Fruit fly (Drosophila melanogaster): Measurements from ENCODE around the gene skd.

Gene skd

DNA sequence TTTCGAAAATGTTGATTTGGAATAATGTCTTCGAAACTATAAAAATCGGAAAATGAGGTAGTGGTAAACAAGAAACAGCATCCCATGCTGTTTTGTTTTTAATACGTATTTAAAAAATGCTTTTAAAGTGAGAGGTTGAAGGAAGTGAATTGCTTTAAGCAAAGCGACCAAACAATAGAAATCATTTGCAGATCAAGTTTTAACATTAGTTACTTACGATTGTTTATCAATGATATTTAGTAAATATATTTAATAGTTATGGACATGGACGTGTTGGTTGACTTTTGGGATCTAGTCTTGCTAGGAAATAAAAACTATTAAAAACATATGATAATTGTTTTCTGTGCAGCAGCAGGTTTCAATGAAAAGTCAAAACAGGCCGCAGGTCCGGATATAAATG is 29.1 kb upstream of the skd start (continued):
- TF ChIP-seq CG9876 (GFP tag; optimal IDR thresholded peaks at IDR 0.05) (no peak), CG10654 (GFP tag; optimal IDR thresholded peaks at IDR 0.05) (no peak), oc (tag; optimal IDR thresholded peaks at IDR 0.05) (no peak), psq (GFP tag; optimal IDR thresholded peaks at IDR 0.05) (no peak), kah (GFP tag; optimal IDR thresholded peaks at IDR 0.05) (no peak), trem (tag; optimal IDR thresholded peaks at IDR 0.05) (no peak), abd-A (tag; optimal IDR thresholded peaks at IDR 0.05) (no peak), CG18262 (tag; optimal IDR thresholded peaks at IDR 0.05) (peak; percentile 49), CG11093 (GFP tag; IDR thresholded peaks at IDR 0.05) (no peak), prd (optimal IDR thresholded peaks at IDR 0.05) (no peak), prd (GFP tag; IDR thresholded peaks at IDR 0.05) (no peak), Meics (GFP tag; optimal IDR thresholded peaks at IDR 0.05) (no peak), CrebB (tag; optimal IDR thresholded peaks at IDR 0.05) (no peak), D (optimal IDR thresholded peaks at IDR 0.05) (no peak), D (GFP tag; optimal IDR thresholded peaks at IDR 0.05) (peak; percentile 18), sob (GFP tag; IDR thresholded peaks at IDR 0.05) (no peak), CG8765 (GFP tag; IDR thresholded peaks at IDR 0.05) (no peak), HHEX (GFP tag; optimal IDR thresholded peaks at IDR 0.05) (peak; percentile 3), CG17186 (GFP tag; optimal IDR thresholded peaks at IDR 0.05) (no peak), CG10209 (GFP tag; optimal IDR thresholded peaks at IDR 0.05) (peak; percentile 16), CG10543 (GFP tag; optimal IDR thresholded peaks at IDR 0.05) (no peak), CG7556 (GFP tag; optimal IDR thresholded peaks at IDR 0.05) (peak; percentile 42), pros (GFP tag; optimal IDR thresholded peaks at IDR 0.05) (no peak), CG11723 (GFP tag; optimal IDR thresholded peaks at IDR 0.05) (no peak), schlank (tag; optimal IDR thresholded peaks at IDR 0.05) (no peak), CG13424 (tag; optimal IDR thresholded peaks at IDR 0.05) (peak; percentile 44), gem (tag; optimal IDR thresholded peaks at IDR 0.05) (peak; percentile 59), CG12391 (tag; optimal IDR thresholded peaks at IDR 0.05) (peak; percentile 6), Pdp1 (GFP tag; optimal IDR thresholded peaks at IDR 0.05) (no peak), vnd (GFP tag; IDR thresholded peaks at IDR 0.05; ENCODE audit: partially characterized antibody) (no peak), CG10565 (GFP tag; optimal IDR thresholded peaks at IDR 0.05) (no peak), CG11504 (tag; optimal IDR thresholded peaks at IDR 0.05) (peak; percentile 69), eve (GFP tag; optimal IDR thresholded peaks at IDR 0.05) (peak in 1 of 2 experiments; percentile 61)

DNA sequence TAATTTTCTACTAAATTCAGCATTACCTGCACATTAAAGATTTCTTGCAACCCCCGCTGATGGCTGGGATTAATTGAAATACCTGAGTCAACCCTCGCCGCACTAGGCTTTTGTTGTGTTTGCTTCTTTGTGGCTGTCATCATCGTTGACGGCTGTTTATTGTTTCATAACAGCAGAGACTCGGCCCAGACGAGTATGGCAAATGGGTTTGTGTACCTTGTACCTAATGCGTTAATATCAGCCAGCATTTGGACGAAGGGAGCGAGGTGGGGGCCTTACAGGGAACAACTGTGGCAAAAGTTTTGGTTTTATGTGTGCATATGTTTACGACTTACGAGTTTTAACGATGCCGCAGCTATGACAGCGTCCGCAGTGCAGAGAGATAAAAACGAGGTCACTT is 28.6 kb upstream of the skd start:
- peak; percentile 65; the same call in 2 of the 3 replicates for TF ChIP-seq CG11456 (GFP tag; IDR thresholded peaks at IDR 0.05)
- no peak for TF ChIP-seq CG6654 (GFP tag; optimal IDR thresholded peaks at IDR 0.05)
- no peak for TF ChIP-seq hkb (optimal IDR thresholded peaks at IDR 0.05)
- 0 out of 2 replicates have a peak, but pooled peaks have one; percentile 37 for TF ChIP-seq hkb (GFP tag; IDR thresholded peaks at IDR 0.05)
- TF ChIP-seq NK7.1 (GFP tag; optimal IDR thresholded peaks at IDR 0.05): no peak
- no peak for TF ChIP-seq CG30403 (GFP tag; optimal IDR thresholded peaks at IDR 0.05)
- no peak for TF ChIP-seq disco-r (GFP tag; optimal IDR thresholded peaks at IDR 0.05)
- TF ChIP-seq ash1 (GFP tag; optimal IDR thresholded peaks at IDR 0.05): no peak
- no peak for TF ChIP-seq Dad (GFP tag; optimal IDR thresholded peaks at IDR 0.05)
- no peak for TF ChIP-seq bowl (GFP tag; IDR thresholded peaks at IDR 0.05)
- no peak for TF ChIP-seq Tbp (GFP tag; optimal IDR thresholded peaks at IDR 0.05)
- TF ChIP-seq CG7357 (GFP tag; IDR thresholded peaks at IDR 0.05): no peak
- TF ChIP-seq Hr3 (GFP tag; optimal IDR thresholded peaks at IDR 0.05): no peak
- TF ChIP-seq CG3163 (GFP tag; optimal IDR thresholded peaks at IDR 0.05): no peak
- TF ChIP-seq Mes4 (GFP tag; optimal IDR thresholded peaks at IDR 0.05): no peak
- TF ChIP-seq gfzf (GFP tag; optimal IDR thresholded peaks at IDR 0.05): peak; percentile 8
- TF ChIP-seq tup (GFP tag; optimal IDR thresholded peaks at IDR 0.05): no peak
- TF ChIP-seq CG13775 (GFP tag; optimal IDR thresholded peaks at IDR 0.05): no peak
- TF ChIP-seq B-H2 (GFP tag; optimal IDR thresholded peaks at IDR 0.05): peak; percentile 8
- TF ChIP-seq CG13123 (GFP tag; optimal IDR thresholded peaks at IDR 0.05): no peak
- no peak for TF ChIP-seq Jarid2 (GFP tag; optimal IDR thresholded peaks at IDR 0.05)
